Fruit fly (Drosophila melanogaster) whole organism, embryonic: Measurements from ENCODE around the gene PIG-T.
A peak's percentile ranks its signal among the peaks of the same experiment; 100 is the strongest.

Experiments used
- B-H1 ChIP-seq: fragments of 200-800 bp; sonication (Bioruptor generic); IDR thresholded peaks from 3 replicates; pipeline ENCODE4 v1.3.6; 2022; ENCODE audit warnings: missing biosample characterization, missing genetic modification characterization
- BEAF-32 ChIP-seq: fragments of 200-800 bp; sonication (Bioruptor generic); optimal IDR thresholded peaks from 3 replicates; lab custom pipeline; 2017; ENCODE audit warnings: missing biosample characterization, missing genetic modification characterization, mild to moderate bottlenecking, moderate library complexity, missing genetic modification reagents
- Blimp-1 ChIP-seq: fragments of 200-800 bp; sonication (Bioruptor generic); optimal IDR thresholded peaks from 3 replicates; lab custom pipeline; 2018; ENCODE audit warnings: missing biosample characterization, missing genetic modification characterization, mild to moderate bottlenecking, moderate library complexity, missing genetic modification reagents
- CG10543 ChIP-seq: fragments of 200-800 bp; sonication (Bioruptor generic); optimal IDR thresholded peaks from 3 replicates; lab custom pipeline; 2017; ENCODE audit warnings: missing biosample characterization, mild to moderate bottlenecking, missing genetic modification characterization, moderate library complexity
- CG10959 ChIP-seq: fragments of 200-800 bp; sonication (Bioruptor generic); IDR thresholded peaks from 2 replicates; pipeline ENCODE4 v1.3.6; 2022; ENCODE audit warnings: missing biosample characterization, missing genetic modification characterization
- CG11093 ChIP-seq: fragments of 200-800 bp; sonication (Bioruptor generic); IDR thresholded peaks from 3 replicates; pipeline ENCODE4 v1.3.6; 2022; ENCODE audit warnings: missing biosample characterization, missing genetic modification characterization
- CG12155 ChIP-seq: fragments of 200-800 bp; sonication (Bioruptor generic); optimal IDR thresholded peaks from 3 replicates; lab custom pipeline; 2016; ENCODE audit warnings: missing biosample characterization, missing genetic modification characterization
- CG12659 ChIP-seq: fragments of 200-800 bp; sonication (Bioruptor generic); optimal IDR thresholded peaks from 3 replicates; lab custom pipeline; 2017; ENCODE audit warnings: mild to moderate bottlenecking, missing biosample characterization, missing genetic modification reagents, missing genetic modification characterization
- CG12744 ChIP-seq: fragments of 200-800 bp; sonication (Bioruptor generic); optimal IDR thresholded peaks from 2 replicates; lab custom pipeline; 2016; ENCODE audit warnings: missing biosample characterization, missing genetic modification characterization
- CG15601 ChIP-seq: fragments of 200-800 bp; sonication (Bioruptor generic); optimal IDR thresholded peaks from 3 replicates; lab custom pipeline; 2019; ENCODE audit warnings: missing biosample characterization, mild to moderate bottlenecking, missing genetic modification characterization, moderate library complexity
- CG1647 ChIP-seq: fragments of 200-800 bp; sonication (Bioruptor generic); optimal IDR thresholded peaks from 3 replicates; lab custom pipeline; 2016; ENCODE audit warnings: missing biosample characterization, missing genetic modification characterization
- CG17361 ChIP-seq: fragments of 200-800 bp; sonication (Bioruptor generic); IDR thresholded peaks from 3 replicates; pipeline ENCODE4 v1.3.6; 2022; ENCODE audit warnings: missing biosample characterization, missing genetic modification characterization
- CG18262 ChIP-seq: fragments of 200-800 bp; optimal IDR thresholded peaks from 3 replicates; lab custom pipeline; 2019; ENCODE audit warnings: missing biosample characterization, mild to moderate bottlenecking, missing genetic modification characterization, moderate library complexity
- CG18619 ChIP-seq: fragments of 200-800 bp; sonication (Bioruptor generic); optimal IDR thresholded peaks from 3 replicates; lab custom pipeline; 2017; ENCODE audit warnings: missing biosample characterization, mild to moderate bottlenecking, missing genetic modification characterization
- CG2116 ChIP-seq: fragments of 200-800 bp; sonication (Bioruptor generic); optimal IDR thresholded peaks from 3 replicates; lab custom pipeline; 2018; ENCODE audit warnings: missing biosample characterization, mild to moderate bottlenecking, missing genetic modification characterization
- CG3163 ChIP-seq: fragments of 200-800 bp; sonication (Bioruptor generic); optimal IDR thresholded peaks from 3 replicates; lab custom pipeline; 2016; ENCODE audit warnings: missing biosample characterization, missing genetic modification characterization
- CG3281 ChIP-seq: fragments of 200-800 bp; sonication (Bioruptor generic); optimal IDR thresholded peaks from 3 replicates; lab custom pipeline; 2017; ENCODE audit warnings: missing biosample characterization, mild to moderate bottlenecking, missing genetic modification characterization
- CG4424 ChIP-seq: fragments of 200-800 bp; sonication (Bioruptor generic); optimal IDR thresholded peaks from 3 replicates; lab custom pipeline; 2016; ENCODE audit warnings: missing biosample characterization, missing genetic modification characterization
- CG6254 ChIP-seq: fragments of 200-800 bp; sonication (Bioruptor generic); optimal IDR thresholded peaks from 3 replicates; lab custom pipeline; 2017; ENCODE audit warnings: mild to moderate bottlenecking, missing biosample characterization, missing genetic modification reagents, missing genetic modification characterization
- CG9727 ChIP-seq: fragments of 200-800 bp; sonication (Bioruptor generic); optimal IDR thresholded peaks from 3 replicates; lab custom pipeline; 2017; ENCODE audit warnings: missing biosample characterization, mild to moderate bottlenecking, missing genetic modification characterization
- CHES-1-like ChIP-seq: fragments of 200-800 bp; sonication (Bioruptor generic); optimal IDR thresholded peaks from 2 replicates; lab custom pipeline; 2016; ENCODE audit warnings: missing biosample characterization, missing genetic modification characterization
- CoRest ChIP-seq: fragments of 200-800 bp; sonication (Bioruptor generic); optimal IDR thresholded peaks from 3 replicates; lab custom pipeline; 2018; ENCODE audit warnings: missing biosample characterization, mild to moderate bottlenecking, missing genetic modification characterization, moderate library complexity
- Dbx ChIP-seq: fragments of 200-800 bp; sonication (Bioruptor generic); IDR thresholded peaks from 3 replicates; pipeline ENCODE4 v1.3.6; 2022; ENCODE audit warnings: missing biosample characterization, missing genetic modification characterization
- Deaf1 ChIP-seq: fragments of 200-800 bp; optimal IDR thresholded peaks from 3 replicates; lab custom pipeline; 2019; ENCODE audit warnings: missing biosample characterization, mild to moderate bottlenecking, missing genetic modification characterization, moderate library complexity
- Drgx ChIP-seq: fragments of 200-800 bp; sonication (Bioruptor generic); IDR thresholded peaks from 2 replicates; pipeline ENCODE4 v1.3.6; 2022; ENCODE audit warnings: missing biosample characterization, missing genetic modification characterization
- GATAe ChIP-seq: fragments of 200-800 bp; sonication (Bioruptor generic); conservative IDR thresholded peaks from 2 replicates; pipeline ENCODE4 v1.3.6; 2022; ENCODE audit warnings: missing biosample characterization, missing genetic modification characterization
- Gug ChIP-seq: fragments of 200-800 bp; sonication (Bioruptor generic); IDR thresholded peaks from 4 replicates; pipeline ENCODE4 v1.3.6; 2022; ENCODE audit warnings: missing biosample characterization, missing genetic modification characterization
- HLH54F ChIP-seq: fragments of 200-800 bp; sonication (Bioruptor generic); optimal IDR thresholded peaks from 3 replicates; lab custom pipeline; 2016; ENCODE audit warnings: missing biosample characterization, missing genetic modification characterization
- Hmr ChIP-seq: fragments of 200-800 bp; sonication (Bioruptor generic); optimal IDR thresholded peaks from 3 replicates; lab custom pipeline; 2017; ENCODE audit warnings: mild to moderate bottlenecking, missing biosample characterization, missing genetic modification reagents, missing genetic modification characterization
- NFAT ChIP-seq: fragments of 200-800 bp; sonication (Bioruptor generic); IDR thresholded peaks from 2 replicates; pipeline ENCODE4 v1.3.6; 2022; ENCODE audit warnings: missing biosample characterization, missing genetic modification characterization
- Spps ChIP-seq: fragments of 200-800 bp; sonication (Bioruptor generic); optimal IDR thresholded peaks from 2 replicates; lab custom pipeline; 2018; ENCODE audit warnings: missing biosample characterization, mild to moderate bottlenecking, missing genetic modification characterization
- Vsx1 ChIP-seq: fragments of 200-800 bp; sonication (Bioruptor generic); optimal IDR thresholded peaks from 2 replicates; lab custom pipeline; 2017; ENCODE audit warnings: missing biosample characterization, mild to moderate bottlenecking, missing genetic modification characterization, missing genetic modification reagents
- Xrp1 ChIP-seq: fragments of 200-800 bp; sonication (Bioruptor generic); IDR thresholded peaks from 2 replicates; pipeline ENCODE4 v1.3.6; 2022; ENCODE audit warnings: missing biosample characterization, missing genetic modification characterization
- gem ChIP-seq: fragments of 200-800 bp; sonication (Bioruptor generic); optimal IDR thresholded peaks from 2 replicates; lab custom pipeline; 2019; ENCODE audit warnings: missing biosample characterization, mild to moderate bottlenecking, missing genetic modification characterization, moderate library complexity
- gro ChIP-seq: fragments of 200-800 bp; sonication (Bioruptor generic); optimal IDR thresholded peaks from 2 replicates; lab custom pipeline; 2016; ENCODE audit warnings: missing biosample characterization, missing genetic modification characterization
- gsb-n ChIP-seq: fragments of 200-800 bp; sonication (Bioruptor generic); optimal IDR thresholded peaks from 3 replicates; lab custom pipeline; 2018; ENCODE audit warnings: missing biosample characterization, mild to moderate bottlenecking, missing genetic modification characterization
- h ChIP-seq: fragments of >200 bp; optimal IDR thresholded peaks from 2 replicates; lab custom pipeline; 2017
- ind ChIP-seq: fragments of 200-800 bp; sonication (Bioruptor generic); optimal IDR thresholded peaks from 3 replicates; lab custom pipeline; 2016; ENCODE audit warnings: missing biosample characterization, missing genetic modification characterization
- oc ChIP-seq: fragments of 200-800 bp; sonication (Bioruptor generic); optimal IDR thresholded peaks from 2 replicates; lab custom pipeline; 2018; ENCODE audit warnings: missing biosample characterization, mild to moderate bottlenecking, missing genetic modification characterization, moderate library complexity
- phol ChIP-seq: fragments of 200-800 bp; sonication (Bioruptor generic); optimal IDR thresholded peaks from 3 replicates; lab custom pipeline; 2018; ENCODE audit warnings: missing biosample characterization, mild to moderate bottlenecking, missing genetic modification characterization, moderate library complexity
- row ChIP-seq: fragments of 200-800 bp; sonication (Bioruptor generic); IDR thresholded peaks from 3 replicates; pipeline ENCODE4 v1.3.6; 2022; ENCODE audit warnings: missing biosample characterization, missing genetic modification characterization
- seq ChIP-seq: fragments of 200-800 bp; sonication (Bioruptor generic); IDR thresholded peaks from 2 replicates; pipeline ENCODE4 v1.3.6; 2022; ENCODE audit warnings: missing biosample characterization, missing genetic modification characterization
- sna ChIP-seq: fragments of 200-800 bp; sonication (Bioruptor generic); IDR thresholded peaks from 2 replicates; pipeline ENCODE4 v1.3.6; 2022; ENCODE audit warnings: missing biosample characterization, missing genetic modification characterization; ENCODE audit not compliant: partially characterized antibody
- so ChIP-seq: fragments of 200-800 bp; sonication (Bioruptor generic); IDR thresholded peaks from 3 replicates; pipeline ENCODE4 v1.3.6; 2022; ENCODE audit warnings: missing biosample characterization, missing genetic modification characterization
- sqz ChIP-seq: fragments of 200-800 bp; sonication (Bioruptor generic); optimal IDR thresholded peaks from 3 replicates; lab custom pipeline; 2018; ENCODE audit warnings: missing biosample characterization, mild to moderate bottlenecking, missing genetic modification characterization
- stc ChIP-seq: fragments of 200-800 bp; sonication (Bioruptor generic); IDR thresholded peaks from 2 replicates; pipeline ENCODE4 v1.3.6; 2022; ENCODE audit warnings: missing biosample characterization, missing genetic modification characterization
- tgo ChIP-seq: fragments of 200-800 bp; sonication (Bioruptor generic); IDR thresholded peaks from 3 replicates; pipeline ENCODE4 v1.3.6; 2022; ENCODE audit warnings: missing biosample characterization, missing genetic modification characterization
- trem ChIP-seq: fragments of 200-800 bp; optimal IDR thresholded peaks from 3 replicates; lab custom pipeline; 2019; ENCODE audit warnings: missing biosample characterization, mild to moderate bottlenecking, missing genetic modification characterization, moderate library complexity
- vvl ChIP-seq: fragments of 200-800 bp; sonication (Bioruptor generic); IDR thresholded peaks from 2 replicates; pipeline ENCODE4 v1.3.6; 2022; ENCODE audit warnings: missing biosample characterization, missing genetic modification characterization
- zfh2 ChIP-seq: fragments of 200-800 bp; sonication (Bioruptor generic); optimal IDR thresholded peaks from 2 replicates; lab custom pipeline; 2016; ENCODE audit warnings: missing biosample characterization, missing genetic modification characterization

The PIG-T gene

dm6 chrX:8444883-8445572 is 38.0 kb upstream of the PIG-T start (continued):
- peak; percentile 54 for TF ChIP-seq CG10543 (GFP tag; lab: Kevin White, UChicago)
- TF ChIP-seq CoRest (tag; lab: Kevin White, UChicago): peak; percentile 77
- peak; percentile 14 for TF ChIP-seq oc (tag; lab: Kevin White, UChicago)
- TF ChIP-seq row: peak; percentile 54; the same call in 2 of the 3 replicates
- peak; percentile 24 for TF ChIP-seq CG3281 (GFP tag; lab: Kevin White, UChicago)
- TF ChIP-seq CG12659 (GFP tag; lab: Kevin White, UChicago): peak; percentile 46
- TF ChIP-seq Deaf1 (tag; lab: Kevin White, UChicago): peak; percentile 26
- peak; percentile 66 for TF ChIP-seq Blimp-1 (GFP tag; lab: Kevin White, UChicago)
- no peak for TF ChIP-seq seq (GFP tag; lab: Robert Waterston, UW)
- TF ChIP-seq CG17361 (GFP tag; lab: Robert Waterston, UW): peak; percentile 85
- TF ChIP-seq CG4424: peak; percentile 49
- TF ChIP-seq CG1647 (GFP tag; lab: Kevin White, UChicago): no peak
- peak; percentile 84 for TF ChIP-seq CG9727 (GFP tag; lab: Kevin White, UChicago)
- no peak for TF ChIP-seq Vsx1 (GFP tag; lab: Kevin White, UChicago)
- TF ChIP-seq CG18619 (GFP tag; lab: Kevin White, UChicago): no peak
- 0 out of 3 replicates have a peak, but pooled peaks have one; percentile 19 for TF ChIP-seq Dbx (GFP tag; lab: Robert Waterston, UW)
- peak; percentile 65 for TF ChIP-seq stc (GFP tag; lab: Robert Waterston, UW)
- TF ChIP-seq CG12155: peak; percentile 2
- no peak for TF ChIP-seq NFAT (GFP tag; lab: Robert Waterston, UW)
- peak; percentile 46 for TF ChIP-seq Hmr (GFP tag; lab: Kevin White, UChicago)
- TF ChIP-seq Xrp1: peak; percentile 66
- peak; percentile 89 for TF ChIP-seq gem (tag; lab: Kevin White, UChicago)
- TF ChIP-seq vvl (GFP tag; lab: Robert Waterston, UW): peak; percentile 36; the same call in 1 of the 2 replicates
- TF ChIP-seq CG11093 (GFP tag; lab: Robert Waterston, UW): no peak
- TF ChIP-seq CG12744 (GFP tag; lab: Kevin White, UChicago): no peak
- 0 out of 3 replicates have a peak, but pooled peaks have one; percentile 37 for TF ChIP-seq so (GFP tag; lab: Robert Waterston, UW)
- TF ChIP-seq ind (GFP tag; lab: Kevin White, UChicago): no peak
- 0 out of 2 replicates have a peak, but pooled peaks have one; percentile 17 for TF ChIP-seq GATAe (GFP tag; lab: Robert Waterston, UW)
- TF ChIP-seq Spps (tag; lab: Kevin White, UChicago): peak; percentile 61
- peak; percentile 29; the same call in 1 of the 2 replicates for TF ChIP-seq CG10959
- peak; percentile 4 for TF ChIP-seq CG2116
- no peak for TF ChIP-seq HLH54F
- peak; percentile 25 for TF ChIP-seq CG6254 (GFP tag; lab: Kevin White, UChicago)
- TF ChIP-seq BEAF-32 (GFP tag; lab: Kevin White, UChicago): peak; percentile 7
- TF ChIP-seq phol (tag; lab: Kevin White, UChicago): peak; percentile 85
- no peak for TF ChIP-seq gro (GFP tag; lab: Kevin White, UChicago)
- peak; percentile 93 for TF ChIP-seq CG18262 (tag; lab: Kevin White, UChicago)
- TF ChIP-seq zfh2: no peak
- 0 out of 3 replicates have a peak, but pooled peaks have one; percentile 30 for TF ChIP-seq tgo (GFP tag; lab: Robert Waterston, UW)
- TF ChIP-seq Gug (GFP tag; lab: Robert Waterston, UW): no peak
- no peak for TF ChIP-seq B-H1 (GFP tag; lab: Robert Waterston, UW)
- no peak for TF ChIP-seq sna (GFP tag; lab: Robert Waterston, UW)
- TF ChIP-seq CG3163: no peak
- TF ChIP-seq trem (tag; lab: Kevin White, UChicago): peak; percentile 74
- no peak for TF ChIP-seq Drgx
- peak; percentile 37 for TF ChIP-seq sqz (GFP tag; lab: Kevin White, UChicago)
- peak; percentile 71 for TF ChIP-seq gsb-n (tag; lab: Kevin White, UChicago)
- peak; percentile 61 for TF ChIP-seq CG15601 (tag; lab: Kevin White, UChicago)
- TF ChIP-seq CHES-1-like: no peak
- no peak for TF ChIP-seq h (lab: Kevin White, UChicago)
